Fruit fly (Drosophila melanogaster) Kc167 (cell line): Measurements from ENCODE around the gene CG13086.

ENCODE experiments used
- Myc ChIP-seq: fragments of >200 bp; optimal IDR thresholded peaks from 2 replicates; lab custom pipeline; 2017; ENCODE audit warnings: missing external identifiers
- Sin3A ChIP-seq: fragments of >200 bp; optimal IDR thresholded peaks from 2 replicates; lab custom pipeline; 2018; ENCODE audit warnings: missing external identifiers
- insv ChIP-seq: fragments of >200 bp; optimal IDR thresholded peaks from 3 replicates; lab custom pipeline; 2018; ENCODE audit warnings: missing external identifiers
- psq ChIP-seq: fragments of >200 bp; optimal IDR thresholded peaks from 2 replicates; lab custom pipeline; 2017; ENCODE audit warnings: missing external identifiers

DNA sequence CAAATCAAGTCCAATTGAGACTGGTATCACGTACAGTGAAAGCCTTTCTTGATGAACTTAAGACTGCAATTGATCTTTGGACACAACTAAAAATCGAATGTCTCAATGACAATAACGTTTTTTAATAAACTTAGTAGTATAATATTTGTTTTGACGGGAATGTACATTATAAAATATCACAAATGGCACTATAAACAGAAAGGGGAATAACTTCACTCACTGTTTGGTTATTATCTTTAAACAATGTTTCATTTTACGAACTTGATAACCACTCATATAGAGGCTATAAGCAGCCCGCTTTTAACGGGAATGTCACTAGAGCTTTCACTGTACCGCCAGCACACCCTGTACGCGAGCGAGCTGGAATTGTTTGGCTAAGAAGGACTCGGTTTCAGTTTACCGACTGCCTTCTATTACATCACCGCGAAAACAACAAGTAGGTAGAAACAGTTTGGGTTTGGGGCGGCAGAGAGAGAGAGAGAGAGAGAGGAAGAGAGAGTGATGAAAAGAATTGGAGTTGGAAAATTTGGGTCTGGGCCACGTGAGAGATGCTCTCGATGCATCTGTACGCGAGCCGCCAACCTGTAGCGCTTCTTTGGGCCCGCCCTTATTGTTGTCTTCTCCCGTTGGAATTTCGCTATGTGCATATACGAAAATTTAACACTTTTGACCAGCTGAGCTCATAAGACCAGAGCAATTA is 33.6 kb downstream of the CG13086 start:
- TF ChIP-seq insv = no peak
- TF ChIP-seq psq = no peak
- no peak for TF ChIP-seq Myc (lab: Kevin White, UChicago)
- TF ChIP-seq Sin3A (lab: Kevin White, UChicago) = no peak
